Fruit fly (Drosophila melanogaster): ENCODE measurements around the gene Hsc20.
A peak's percentile ranks its signal among the peaks of the same experiment; 100 is the strongest.

Gene Hsc20

dm6 chr3L:16228659-16229205 is 4.2 kb upstream of the Hsc20 start, which contains the start of gene Tmx3 (continued):
- peak; percentile 42 for TF ChIP-seq GATAe (GFP tag; conservative IDR thresholded peaks at IDR 0.05)
- no peak for TF ChIP-seq CG4707 (GFP tag; optimal IDR thresholded peaks at IDR 0.05)
- TF ChIP-seq Sin3A (optimal IDR thresholded peaks at IDR 0.05): no peak
- TF ChIP-seq Oaz (GFP tag; IDR thresholded peaks at IDR 0.05): peak; percentile 76
- TF ChIP-seq nerfin-1 (tag; optimal IDR thresholded peaks at IDR 0.05): peak; percentile 95
- no peak for TF ChIP-seq CG18599 (GFP tag; optimal IDR thresholded peaks at IDR 0.05)
- peak in 1 of 2 experiments; percentile 24 for TF ChIP-seq tll (GFP tag; optimal IDR thresholded peaks at IDR 0.05)
- no peak for TF ChIP-seq Scr (GFP tag; IDR thresholded peaks at IDR 0.05; ENCODE audit: partially characterized antibody)
- no peak for TF ChIP-seq CG14860 (GFP tag; IDR thresholded peaks at IDR 0.05; ENCODE audit: partially characterized antibody)
- peak; percentile 92 for TF ChIP-seq Sox102F (GFP tag; optimal IDR thresholded peaks at IDR 0.05)
- TF ChIP-seq CG1233 (GFP tag; optimal IDR thresholded peaks at IDR 0.05): peak; percentile 85
- no peak for TF ChIP-seq prd (optimal IDR thresholded peaks at IDR 0.05)
- peak; percentile 96 for TF ChIP-seq prd (GFP tag; IDR thresholded peaks at IDR 0.05)
- TF ChIP-seq Dip3 (GFP tag; optimal IDR thresholded peaks at IDR 0.05): peak; percentile 72
- TF ChIP-seq esg (GFP tag; conservative IDR thresholded peaks at IDR 0.05): peak; percentile 89
- TF ChIP-seq Fer3 (tag; optimal IDR thresholded peaks at IDR 0.05): peak; percentile 83
- no peak for TF ChIP-seq CG11723 (GFP tag; optimal IDR thresholded peaks at IDR 0.05)
- TF ChIP-seq grn (GFP tag; optimal IDR thresholded peaks at IDR 0.05): no peak
- peak; percentile 23 for TF ChIP-seq CG4328 (GFP tag; optimal IDR thresholded peaks at IDR 0.05)
- TF ChIP-seq CG17359 (tag; optimal IDR thresholded peaks at IDR 0.05): peak; percentile 90
- TF ChIP-seq CG1603 (tag; optimal IDR thresholded peaks at IDR 0.05): peak; percentile 38
- peak; percentile 90 for TF ChIP-seq CG9817 (tag; optimal IDR thresholded peaks at IDR 0.05)
- no peak for TF ChIP-seq p53 (GFP tag; optimal IDR thresholded peaks at IDR 0.05)
- TF ChIP-seq bcd (GFP tag; optimal IDR thresholded peaks at IDR 0.05): peak; percentile 86
- TF ChIP-seq sens-2 (GFP tag; IDR thresholded peaks at IDR 0.05): peak; percentile 74
- TF ChIP-seq bigmax (GFP tag; optimal IDR thresholded peaks at IDR 0.05): no peak
- TF ChIP-seq Meics (GFP tag; optimal IDR thresholded peaks at IDR 0.05): peak; percentile 88
- peak; percentile 31 for TF ChIP-seq sug (tag; optimal IDR thresholded peaks at IDR 0.05)
- TF ChIP-seq CG33557 (GFP tag; optimal IDR thresholded peaks at IDR 0.05): peak; percentile 75
- peak; percentile 53 for TF ChIP-seq CG18764 (GFP tag; optimal IDR thresholded peaks at IDR 0.05)
- peak; percentile 83 for TF ChIP-seq trem (tag; optimal IDR thresholded peaks at IDR 0.05)
- TF ChIP-seq CG10274 (GFP tag; optimal IDR thresholded peaks at IDR 0.05): no peak
- TF ChIP-seq cas (GFP tag; IDR thresholded peaks at IDR 0.05): peak; percentile 86
- TF ChIP-seq z (GFP tag; IDR thresholded peaks at IDR 0.05): no peak
- TF ChIP-seq NK7.1 (GFP tag; optimal IDR thresholded peaks at IDR 0.05): no peak
- TF ChIP-seq sisA (GFP tag; IDR thresholded peaks at IDR 0.05): peak; percentile 90
- TF ChIP-seq inv (GFP tag; IDR thresholded peaks at IDR 0.05; ENCODE audit: partially characterized antibody): no peak
- no peak for TF ChIP-seq gro (GFP tag; optimal IDR thresholded peaks at IDR 0.05)
- TF ChIP-seq HLH3B (GFP tag; IDR thresholded peaks at IDR 0.05): peak; percentile 92
- peak; percentile 62 for TF ChIP-seq caup (GFP tag; optimal IDR thresholded peaks at IDR 0.05; ENCODE audit: severe bottlenecking)
- peak; percentile 47 for TF ChIP-seq Atf-2 (GFP tag; optimal IDR thresholded peaks at IDR 0.05)
- TF ChIP-seq chn (GFP tag; optimal IDR thresholded peaks at IDR 0.05): peak; percentile 59
- TF ChIP-seq Atf6 (GFP tag; IDR thresholded peaks at IDR 0.05): peak; percentile 89
- TF ChIP-seq CG17568 (GFP tag; optimal IDR thresholded peaks at IDR 0.05): no peak
- TF ChIP-seq D (optimal IDR thresholded peaks at IDR 0.05): no peak
- peak; percentile 68 for TF ChIP-seq D (GFP tag; optimal IDR thresholded peaks at IDR 0.05)
- peak; percentile 72 for TF ChIP-seq CG2116 (GFP tag; optimal IDR thresholded peaks at IDR 0.05)
- peak; percentile 49 for TF ChIP-seq vfl (GFP tag; optimal IDR thresholded peaks at IDR 0.05)
- peak; percentile 86 for TF ChIP-seq CG7556 (GFP tag; optimal IDR thresholded peaks at IDR 0.05)
- TF ChIP-seq Mes4 (GFP tag; optimal IDR thresholded peaks at IDR 0.05): no peak
- TF ChIP-seq aop (GFP tag; IDR thresholded peaks at IDR 0.05): peak; percentile 85

Measured in whole organism, embryonic.